Worm (Caenorhabditis elegans) whole organism, midembryonic: ENCODE measurements around the gene sru-37.

ENCODE experiments used
- T22C8.4 ChIP-seq: fragments of 200-800 bp; sonication (Bioruptor generic); IDR thresholded peaks from 2 replicates; pipeline ENCODE4 v1.3.6; 2022; ENCODE audit warnings: missing genetic modification characterization, missing compliant biosample characterization
- cog-1 ChIP-seq: sonication (generic microtip); optimal IDR thresholded peaks from 2 replicates; lab custom pipeline; 2016; ENCODE audit warnings: missing genetic modification characterization, missing compliant biosample characterization
- flt-1 ChIP-seq: fragments of 200-800 bp; sonication (Bioruptor generic); IDR thresholded peaks from 2 replicates; pipeline ENCODE4 v1.3.6; 2022; ENCODE audit warnings: missing genetic modification characterization, missing compliant biosample characterization
- klf-2 ChIP-seq: fragments of 200-800 bp; sonication (Bioruptor generic); conservative IDR thresholded peaks from 2 replicates; pipeline ENCODE4 v1.3.6; 2022; ENCODE audit warnings: missing genetic modification reagents, missing genetic modification characterization, missing compliant biosample characterization
- med-1 ChIP-seq: sonication (generic microtip); optimal IDR thresholded peaks from 2 replicates; lab custom pipeline; 2017; ENCODE audit warnings: missing genetic modification characterization, mild to moderate bottlenecking, missing compliant biosample characterization, antibody characterized with exemption, missing genetic modification reagents; ENCODE audit not compliant: insufficient read depth
- ref-1 ChIP-seq: fragments of 200-800 bp; sonication (Bioruptor generic); conservative IDR thresholded peaks from 2 replicates; pipeline ENCODE4 v1.3.6; 2022; ENCODE audit warnings: missing genetic modification reagents, missing genetic modification characterization, missing compliant biosample characterization
- tab-1 ChIP-seq: fragments of 200-800 bp; sonication (Bioruptor generic); IDR thresholded peaks from 2 replicates; pipeline ENCODE4 v1.3.6; 2022; ENCODE audit warnings: missing genetic modification characterization, missing compliant biosample characterization
- ztf-23 ChIP-seq: fragments of 200-800 bp; sonication (Bioruptor generic); IDR thresholded peaks from 2 replicates; pipeline ENCODE4 v1.3.6; 2022; ENCODE audit warnings: missing genetic modification reagents, missing genetic modification characterization, missing compliant biosample characterization
- ztf-29 ChIP-seq: fragments of 200-800 bp; sonication (Bioruptor generic); IDR thresholded peaks from 2 replicates; pipeline ENCODE4 v1.3.6; 2022; ENCODE audit warnings: missing genetic modification reagents, missing genetic modification characterization, missing compliant biosample characterization

Gene sru-37

DNA sequence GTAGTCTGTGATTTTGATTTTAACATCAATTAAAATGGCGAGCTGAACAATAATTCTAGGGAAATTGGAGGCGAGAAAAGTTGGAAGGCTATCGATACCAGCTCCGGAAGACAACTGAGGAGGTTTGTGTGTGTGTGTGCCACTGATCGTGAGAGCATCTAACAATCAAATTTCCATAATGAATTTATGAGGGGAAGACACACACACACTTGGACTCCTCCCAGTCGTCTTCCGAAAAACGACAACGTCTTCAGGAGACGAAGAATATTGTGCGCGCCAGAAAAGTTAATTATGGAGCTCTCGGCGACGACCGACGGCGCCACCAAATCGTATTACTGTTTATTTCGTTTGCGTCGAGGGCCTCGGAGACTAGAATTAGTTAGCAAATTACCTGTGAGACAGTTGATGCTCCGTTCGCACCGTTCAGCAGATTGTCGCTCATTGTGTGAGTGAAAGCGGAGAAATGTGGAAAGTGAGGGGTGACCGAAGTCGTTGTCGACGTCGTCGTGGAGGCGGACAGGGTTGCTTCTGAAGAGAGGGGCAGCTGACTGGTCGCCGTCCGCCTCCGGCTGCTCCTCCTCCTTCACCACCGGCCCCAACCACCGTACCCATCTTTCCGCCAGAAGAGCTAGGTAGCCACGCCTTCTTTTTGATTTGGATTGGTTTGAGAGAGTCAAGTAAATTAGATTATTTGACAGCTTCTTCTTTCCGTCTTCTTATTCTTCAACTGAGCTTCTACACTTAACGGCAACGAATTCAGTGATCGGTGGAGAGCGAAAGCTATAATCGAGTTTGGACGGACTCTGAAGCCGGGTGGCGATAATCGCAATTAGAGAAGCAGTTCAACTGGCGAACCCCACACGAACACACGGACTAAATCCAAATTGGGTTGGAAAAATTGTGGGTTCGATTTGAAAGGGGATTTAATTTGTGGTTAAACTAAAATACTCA lies 36.2 kb upstream of the sru-37 start, which contains the start of gene unc-42:
TSS of gene unc-42 (minus strand) at position 564 of the 951 bp plus-strand sequence.
- TF ChIP-seq klf-2 (GFP tag; lab: Robert Waterston, UW) (no peak), ref-1 (no peak), flt-1 (GFP tag; lab: Robert Waterston, UW) (0 out of 2 replicates have a peak, but pooled peaks have one; percentile 27)

DNA sequence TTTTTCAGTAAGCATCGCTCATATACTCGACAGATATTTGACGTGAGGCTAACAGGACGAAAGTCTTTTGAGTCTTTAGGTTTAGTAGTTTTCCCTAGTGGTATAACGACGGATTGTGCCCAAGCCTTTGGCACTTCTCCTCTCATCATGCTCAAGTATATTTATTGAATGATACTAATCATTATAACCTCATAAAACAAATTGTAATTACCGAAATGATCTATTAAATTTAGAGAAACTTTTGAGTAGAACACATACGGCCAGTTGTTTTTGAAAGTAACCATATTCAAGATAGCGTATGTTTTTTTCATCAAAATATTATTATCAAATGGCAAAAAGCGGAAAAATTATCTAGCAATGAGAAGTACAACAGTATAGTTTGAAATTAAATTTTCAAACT lies 34.0 kb upstream of the sru-37 start:
- TF ChIP-seq flt-1 (GFP tag; lab: Robert Waterston, UW) (no peak), T22C8.4 (no peak), klf-2 (GFP tag; lab: Robert Waterston, UW) (no peak), ztf-23 (no peak), med-1 (GFP tag; lab: Kevin White, UChicago) (no peak)

DNA sequence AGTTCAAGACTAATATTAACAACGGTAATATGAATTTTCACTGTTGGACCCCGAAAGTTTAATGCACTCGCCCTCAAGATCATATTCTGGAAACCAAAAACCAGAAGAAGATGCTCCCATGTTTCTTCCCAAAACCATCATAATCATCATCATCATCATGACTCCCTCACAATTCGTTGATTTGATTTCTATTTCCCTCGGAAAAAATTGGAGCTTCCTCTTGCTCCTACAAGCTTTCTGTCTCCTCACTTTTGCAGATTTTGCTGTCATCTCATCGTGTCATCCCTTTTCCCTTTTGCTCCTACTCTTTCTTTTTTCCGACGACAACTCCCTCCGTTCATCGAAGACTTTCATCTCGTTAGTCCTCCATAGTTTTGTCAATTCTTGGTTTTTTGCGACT lies 33.3 kb upstream of the sru-37 start, which contains the start of gene F46B6.2:
TSS of gene F46B6.2 (plus strand) at position 316 of the 400 bp plus-strand sequence.
- TF ChIP-seq ztf-23 (no peak), T22C8.4 (no peak), flt-1 (GFP tag; lab: Robert Waterston, UW) (no peak), ztf-29 (no peak)

DNA sequence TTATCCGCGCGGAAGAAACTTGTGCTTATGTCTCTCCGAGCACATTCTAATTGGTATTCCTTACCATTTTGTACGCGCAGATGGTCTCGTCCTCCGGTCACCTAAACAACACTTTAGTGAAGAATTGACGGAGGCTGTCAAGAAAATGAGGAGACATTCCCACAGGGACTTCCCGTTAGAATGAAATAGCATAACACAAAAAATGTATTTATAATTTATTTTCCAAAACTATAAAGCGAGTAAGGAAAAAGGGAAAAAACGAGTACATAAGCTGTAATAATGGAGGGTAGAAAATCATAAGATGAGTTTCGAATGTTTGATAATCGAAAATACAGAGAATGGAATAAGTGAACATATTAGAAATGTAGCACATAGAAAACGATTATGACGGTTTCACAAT lies 29.5 kb upstream of the sru-37 start, which contains the start of gene F46B6.12:
TSS of gene F46B6.12 (minus strand) at position 101 of the 400 bp plus-strand sequence.
- TF ChIP-seq flt-1 (GFP tag; lab: Robert Waterston, UW), result no peak

- TF ChIP-seq T22C8.4 (no peak), flt-1 (GFP tag; lab: Robert Waterston, UW) (no peak), med-1 (GFP tag; lab: Kevin White, UChicago) (no peak), tab-1 (GFP tag; lab: Robert Waterston, UW) (no peak), ztf-29 (no peak), ztf-23 (no peak), klf-2 (GFP tag; lab: Robert Waterston, UW) (no peak), cog-1 (no peak), ref-1 (no peak)
Observed at ce11 chrV:9777645-9778044, 27.6 kb upstream of the sru-37 start, which contains the start of gene smg-4. TSS of gene smg-4 (minus strand) at chrV:9777745.

DNA sequence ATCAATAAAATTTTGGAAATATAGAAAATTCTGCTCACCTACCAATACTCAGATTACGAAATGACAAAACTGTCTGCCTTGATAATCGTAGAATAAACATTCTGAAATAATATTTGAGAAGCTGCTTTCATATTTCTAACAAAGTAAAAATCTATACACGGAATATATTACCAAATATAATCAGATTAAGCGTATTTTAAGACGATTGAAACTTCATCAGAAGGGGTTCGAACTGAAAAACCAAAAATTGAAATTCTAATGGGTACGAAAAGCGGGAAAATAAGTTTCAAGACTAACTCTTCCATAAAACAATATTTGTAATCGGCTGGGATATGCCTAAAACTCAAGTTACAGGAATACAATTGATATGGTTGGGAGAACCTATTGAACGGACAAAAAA lies 25.8 kb upstream of the sru-37 start, which contains the start of gene F46B6.4:
TSS of gene F46B6.4 (minus strand) at position 101 of the 400 bp plus-strand sequence.
- TF ChIP-seq ref-1 (no peak), tab-1 (GFP tag; lab: Robert Waterston, UW) (no peak), T22C8.4 (no peak), ztf-29 (no peak), flt-1 (GFP tag; lab: Robert Waterston, UW) (no peak), med-1 (GFP tag; lab: Kevin White, UChicago) (no peak), klf-2 (GFP tag; lab: Robert Waterston, UW) (no peak), cog-1 (no peak)

DNA sequence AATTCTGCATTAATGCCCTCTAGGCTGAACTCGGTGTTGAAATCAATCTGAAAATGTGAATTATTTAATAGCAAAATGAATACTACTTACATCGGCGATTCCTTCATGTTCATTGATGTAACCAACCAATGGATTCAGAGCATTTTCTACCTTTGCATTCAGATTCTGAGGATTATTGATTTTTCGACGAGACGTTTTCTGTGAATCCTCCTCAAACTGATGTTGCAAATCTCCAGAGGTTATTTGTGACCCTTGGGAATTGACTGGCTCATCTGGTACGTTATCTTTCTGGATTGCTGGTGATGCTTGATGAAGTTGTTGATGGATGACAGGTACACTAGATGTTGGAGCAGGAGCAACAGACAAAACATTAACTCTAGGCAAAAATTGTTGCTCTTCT lies 23.2 kb upstream of the sru-37 start:
- TF ChIP-seq ztf-23 (no peak), med-1 (GFP tag; lab: Kevin White, UChicago) (no peak), T22C8.4 (peak; percentile 30; the same call in 1 of the 2 replicates), ztf-29 (no peak), cog-1 (no peak), klf-2 (GFP tag; lab: Robert Waterston, UW) (no peak)

DNA sequence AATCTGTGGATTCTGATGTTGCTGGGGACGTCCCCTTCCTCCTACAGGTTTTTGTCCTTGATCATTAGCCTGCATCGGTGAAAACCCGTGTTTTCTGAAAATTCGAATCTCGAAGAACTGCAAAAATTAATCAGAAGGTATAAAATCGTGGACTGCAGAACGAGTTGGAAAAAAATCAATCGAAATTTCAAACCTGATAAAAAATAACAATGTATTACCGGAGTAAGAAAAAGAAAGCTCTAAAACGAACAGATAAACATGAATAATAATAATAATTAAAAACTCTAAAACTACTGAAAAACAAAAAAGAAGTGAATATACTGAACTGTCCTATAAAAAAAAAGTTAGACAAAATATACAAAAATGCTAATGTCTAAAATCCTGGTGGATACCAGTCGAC lies 22.3 kb upstream of the sru-37 start, which contains the start of gene F46B6.5:
TSS of gene F46B6.5 (minus strand) at position 101 of the 400 bp plus-strand sequence.
- TF ChIP-seq tab-1 (GFP tag; lab: Robert Waterston, UW) (no peak), med-1 (GFP tag; lab: Kevin White, UChicago) (no peak), ref-1 (no peak), flt-1 (GFP tag; lab: Robert Waterston, UW) (no peak), klf-2 (GFP tag; lab: Robert Waterston, UW) (no peak), ztf-23 (no peak)

DNA sequence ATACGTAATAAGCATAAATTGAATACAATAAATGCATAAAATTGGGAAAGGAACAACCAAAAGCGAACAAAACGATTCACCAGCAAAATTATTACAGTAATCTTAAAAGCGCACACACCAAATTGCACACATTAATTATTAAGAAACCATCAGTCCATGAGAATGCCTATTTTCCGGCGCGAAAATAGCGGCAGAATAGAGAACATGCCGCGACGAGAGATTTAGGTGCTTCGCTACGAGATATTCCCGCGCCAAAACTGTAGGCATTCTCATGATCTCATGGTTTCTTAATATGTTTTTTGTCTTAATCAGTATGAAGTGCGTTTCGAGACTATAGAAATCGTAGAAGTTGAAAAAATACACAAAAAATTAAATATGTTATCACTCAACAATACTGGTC lies 21.0 kb upstream of the sru-37 start:
- no peak for TF ChIP-seq med-1 (GFP tag; lab: Kevin White, UChicago)
- TF ChIP-seq klf-2 (GFP tag; lab: Robert Waterston, UW), result no peak
- no peak for TF ChIP-seq ztf-29
- no peak for TF ChIP-seq ref-1
- TF ChIP-seq tab-1 (GFP tag; lab: Robert Waterston, UW), result no peak
- TF ChIP-seq ztf-23, result no peak
- no peak for TF ChIP-seq T22C8.4
- TF ChIP-seq flt-1 (GFP tag; lab: Robert Waterston, UW), result no peak
- TF ChIP-seq cog-1, result no peak

DNA sequence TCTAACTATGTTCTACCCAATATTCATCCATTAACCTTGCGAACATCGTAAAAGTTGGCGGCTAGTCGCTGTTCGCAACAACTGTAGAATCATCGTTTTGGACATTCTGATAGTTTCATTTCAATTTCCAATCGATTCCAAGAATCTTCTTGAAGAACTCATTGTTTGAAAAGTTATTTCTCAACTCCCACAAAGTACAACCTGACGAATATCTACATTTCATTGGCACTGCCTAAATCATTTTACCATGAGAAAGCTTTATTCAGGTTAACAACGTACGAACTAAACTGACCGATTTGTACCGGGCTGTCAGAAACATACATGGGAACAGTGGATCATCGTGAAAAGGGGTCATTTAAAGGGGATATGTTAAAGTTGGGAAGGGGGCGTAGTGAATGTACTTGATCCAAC lies 18.5 kb upstream of the sru-37 start, which contains the start of gene F46B6.6:
TSS of gene F46B6.6 (minus strand) at position 148 of the 411 bp plus-strand sequence.
- TF ChIP-seq ref-1 (no peak), ztf-29 (no peak), klf-2 (GFP tag; lab: Robert Waterston, UW) (no peak), T22C8.4 (no peak)
